Worm (Caenorhabditis elegans) whole organism, L2 larva: Measurements from ENCODE around the gene Y60A3A.19.

Source experiments
- ceh-16 ChIP-seq: fragments of 150-350 bp; optimal IDR thresholded peaks from 2 replicates; lab custom pipeline; 2014; ENCODE audit warnings: missing biosample characterization, missing genetic modification characterization
- mdl-1 ChIP-seq, 2 experiments: fragments of 150-350 bp in 1 of 2; sonication (generic microtip) in 1 of 2; optimal IDR thresholded peaks; 2 replicates each; lab custom pipeline; 2017; ENCODE audit warnings: missing biosample characterization in 2 of 2, missing genetic modification characterization in 2 of 2
- nhr-25 ChIP-seq: fragments of 150-350 bp; sonication (generic microtip); optimal IDR thresholded peaks from 3 replicates; lab custom pipeline; 2014; ENCODE audit warnings: missing biosample characterization, missing genetic modification characterization
- nhr-77 ChIP-seq: fragments of 150-350 bp; optimal IDR thresholded peaks from 2 replicates; lab custom pipeline; 2014; ENCODE audit warnings: missing biosample characterization, missing genetic modification characterization
- snpc-4 ChIP-seq: fragments of 150-350 bp; optimal IDR thresholded peaks from 2 replicates; lab custom pipeline; 2014; ENCODE audit warnings: missing biosample characterization, missing genetic modification characterization

DNA sequence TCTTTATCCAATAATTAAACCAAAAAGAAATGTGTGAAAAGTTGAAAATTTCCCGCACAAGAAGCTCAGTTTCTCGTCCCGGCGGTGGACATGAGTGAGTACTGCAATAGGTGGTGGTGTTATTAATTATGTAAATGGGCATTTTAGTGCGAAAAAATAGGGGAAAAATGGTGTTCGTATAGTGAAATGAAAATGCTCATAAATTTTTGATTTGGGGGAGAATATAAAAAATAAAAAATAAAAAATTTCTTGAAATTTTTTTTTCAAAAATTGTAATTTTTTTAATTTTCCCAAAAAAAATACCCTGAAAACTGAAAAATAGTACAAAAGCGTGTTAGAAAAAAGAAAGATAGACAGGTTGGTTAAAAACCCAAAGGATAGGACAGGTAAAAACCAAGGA, 21.1 kb upstream of the Y60A3A.19 start, which contains the start of gene gly-4:
- TF ChIP-seq nhr-25 (tag; lab: Kevin White, UChicago), result no peak
- TF ChIP-seq mdl-1 (tag; optimal IDR thresholded peaks at IDR 0.05; lab: Kevin White, UChicago), result no peak
- no peak for TF ChIP-seq snpc-4 (tag; lab: Kevin White, UChicago)
- no peak for TF ChIP-seq ceh-16 (tag; lab: Kevin White, UChicago)
- no peak for TF ChIP-seq nhr-77 (tag; lab: Kevin White, UChicago)
